Worm (Caenorhabditis elegans) whole organism, L3 larva: ENCODE data around the gene srj-5.

ENCODE experiments used
- nfya-1 ChIP-seq: sonication (generic microtip); optimal IDR thresholded peaks from 2 replicates; lab custom pipeline; 2017; ENCODE audit warnings: missing genetic modification characterization, mild to moderate bottlenecking, missing compliant biosample characterization, antibody characterized with exemption, moderate library complexity; ENCODE audit not compliant: insufficient read depth

Gene srj-5

ce11 chrV:604105-604504, 48.7 kb downstream of the srj-5 start, which contains the start of gene srlf-37:
Gene srlf-37, minus strand, starts transcription at chrV:604205.
- no peak for TF ChIP-seq nfya-1 (tag; lab: Kevin White, UChicago)
